1 fruit fly cellular context compared by ENCODE assay signal in genomic region chr3R:22236761-22237160, dm6.
TF ChIP-seq lines count a peak whose summit lies in the region.

No protein-coding gene starts in this region.

TF ChIP-seq in whole organism, embryonic, 481 proteins besides CTCF, POLR2A, EP300 and RAD21 (continued from another document and continues in another):
- no peak for TF ChIP-seq CG18011 (GFP tag; optimal IDR thresholded peaks at IDR 0.05; lab: Kevin White, UChicago)
- TF ChIP-seq CG3407 (GFP tag; optimal IDR thresholded peaks at IDR 0.05; lab: Kevin White, UChicago) = no peak
- no peak for TF ChIP-seq Dip2 (GFP tag; IDR thresholded peaks at IDR 0.05; lab: Robert Waterston, UW)
- no peak for TF ChIP-seq Aef1 (GFP tag; IDR thresholded peaks at IDR 0.05; lab: Robert Waterston, UW)
- no peak for TF ChIP-seq D (optimal IDR thresholded peaks at IDR 0.05; lab: Kevin White, UChicago)
- peak; percentile 71 for TF ChIP-seq D (GFP tag; optimal IDR thresholded peaks at IDR 0.05; lab: Kevin White, UChicago)
- TF ChIP-seq CG15601 (tag; optimal IDR thresholded peaks at IDR 0.05; lab: Kevin White, UChicago) = peak; percentile 39
- TF ChIP-seq dpn (GFP tag; optimal IDR thresholded peaks at IDR 0.05; lab: Kevin White, UChicago) = peak; percentile 14 to 33
- no peak for TF ChIP-seq CG10274 (GFP tag; optimal IDR thresholded peaks at IDR 0.05; lab: Kevin White, UChicago)
- TF ChIP-seq CG1792 (GFP tag; optimal IDR thresholded peaks at IDR 0.05; lab: Kevin White, UChicago) = peak; percentile 43
- TF ChIP-seq fd3F (GFP tag; optimal IDR thresholded peaks at IDR 0.05; lab: Kevin White, UChicago) = no peak
- peak; percentile 43 for TF ChIP-seq Abd-B (GFP tag; optimal IDR thresholded peaks at IDR 0.05; lab: Kevin White, UChicago)
- TF ChIP-seq br (optimal IDR thresholded peaks at IDR 0.05; lab: Kevin White, UChicago) = no peak
- TF ChIP-seq disco-r (GFP tag; optimal IDR thresholded peaks at IDR 0.05; lab: Kevin White, UChicago) = no peak
- peak; percentile 2 for TF ChIP-seq CG8281 (tag; optimal IDR thresholded peaks at IDR 0.05; lab: Kevin White, UChicago)
- TF ChIP-seq zen (tag; optimal IDR thresholded peaks at IDR 0.05; lab: Kevin White, UChicago) = peak; percentile 28
- TF ChIP-seq MTF-1 (GFP tag; optimal IDR thresholded peaks at IDR 0.05; lab: Kevin White, UChicago; ENCODE audit: borderline replicate concordance) = no peak
- no peak for TF ChIP-seq insv (GFP tag; optimal IDR thresholded peaks at IDR 0.05; lab: Kevin White, UChicago)
- no peak for TF ChIP-seq CG11093 (GFP tag; IDR thresholded peaks at IDR 0.05; lab: Robert Waterston, UW)
- no peak for TF ChIP-seq Med (GFP tag; lab: Kevin White, UChicago)
- peak; percentile 71 for TF ChIP-seq CG2712 (tag; optimal IDR thresholded peaks at IDR 0.05; lab: Kevin White, UChicago)
- TF ChIP-seq CG12942 (GFP tag; optimal IDR thresholded peaks at IDR 0.05; lab: Kevin White, UChicago) = no peak
- TF ChIP-seq Taf1 (GFP tag; IDR thresholded peaks at IDR 0.05; lab: Robert Waterston, UW) = no peak
- TF ChIP-seq otp (GFP tag; IDR thresholded peaks at IDR 0.05; lab: Robert Waterston, UW) = no peak; the same call in 2 of the 3 replicates
- no peak for TF ChIP-seq Mad (GFP tag; optimal IDR thresholded peaks at IDR 0.05; lab: Kevin White, UChicago)
- no peak for TF ChIP-seq wor (GFP tag; IDR thresholded peaks at IDR 0.05; lab: Robert Waterston, UW)
- no peak for TF ChIP-seq kah (GFP tag; optimal IDR thresholded peaks at IDR 0.05; lab: Kevin White, UChicago)
- TF ChIP-seq lbe (GFP tag; optimal IDR thresholded peaks at IDR 0.05; lab: Kevin White, UChicago) = no peak
- TF ChIP-seq bab2 (GFP tag; optimal IDR thresholded peaks at IDR 0.05; lab: Kevin White, UChicago) = peak; percentile 26
- no peak for TF ChIP-seq CG12236 (GFP tag; optimal IDR thresholded peaks at IDR 0.05; lab: Kevin White, UChicago)
- TF ChIP-seq CG8388 (GFP tag; optimal IDR thresholded peaks at IDR 0.05; lab: Kevin White, UChicago) = peak; percentile 44
- peak; percentile 31 for TF ChIP-seq CG1529 (GFP tag; optimal IDR thresholded peaks at IDR 0.05; lab: Kevin White, UChicago)
- TF ChIP-seq sug (tag; optimal IDR thresholded peaks at IDR 0.05; lab: Kevin White, UChicago) = peak; percentile 5
- peak; percentile 40; the same call in 1 of the 2 replicates for TF ChIP-seq CG10959 (GFP tag; IDR thresholded peaks at IDR 0.05; lab: Robert Waterston, UW)
- no peak for TF ChIP-seq Tbp (GFP tag; optimal IDR thresholded peaks at IDR 0.05; lab: Kevin White, UChicago)
- TF ChIP-seq Chrac-16 (GFP tag; optimal IDR thresholded peaks at IDR 0.05; lab: Kevin White, UChicago) = peak; percentile 35
- no peak for TF ChIP-seq jumu (GFP tag; optimal IDR thresholded peaks at IDR 0.05; lab: Kevin White, UChicago)
- TF ChIP-seq CG7928 (GFP tag; optimal IDR thresholded peaks at IDR 0.05; lab: Kevin White, UChicago) = no peak
- no peak for TF ChIP-seq Myb (GFP tag; optimal IDR thresholded peaks at IDR 0.05; lab: Kevin White, UChicago)
- no peak for TF ChIP-seq Hr3 (GFP tag; optimal IDR thresholded peaks at IDR 0.05; lab: Kevin White, UChicago)
- TF ChIP-seq BtbVII (GFP tag; optimal IDR thresholded peaks at IDR 0.05; lab: Kevin White, UChicago) = peak; percentile 51
- TF ChIP-seq corto (GFP tag; optimal IDR thresholded peaks at IDR 0.05; lab: Kevin White, UChicago) = no peak
- TF ChIP-seq CG14441 (GFP tag; IDR thresholded peaks at IDR 0.05; lab: Robert Waterston, UW) = 0 out of 2 replicates have a peak, but pooled peaks have one; percentile 15
- TF ChIP-seq sim (GFP tag; IDR thresholded peaks at IDR 0.05; lab: Robert Waterston, UW) = no peak
- no peak; the same call in 1 of the 2 replicates for TF ChIP-seq CG10366 (GFP tag; IDR thresholded peaks at IDR 0.05; lab: Robert Waterston, UW)
- TF ChIP-seq CG6791 (GFP tag; IDR thresholded peaks at IDR 0.05; lab: Robert Waterston, UW; ENCODE audit: partially characterized antibody) = no peak
- peak; percentile 61; the same call in 2 of the 3 replicates for TF ChIP-seq zfh1 (GFP tag; IDR thresholded peaks at IDR 0.05; lab: Robert Waterston, UW)
- TF ChIP-seq YL-1 (GFP tag; optimal IDR thresholded peaks at IDR 0.05; lab: Kevin White, UChicago) = no peak
- no peak for TF ChIP-seq CG16813 (GFP tag; IDR thresholded peaks at IDR 0.05; lab: Robert Waterston, UW; ENCODE audit: partially characterized antibody)
- no peak for TF ChIP-seq CG31388 (GFP tag; optimal IDR thresholded peaks at IDR 0.05; lab: Kevin White, UChicago)
- peak; percentile 87 for TF ChIP-seq abd-A (tag; optimal IDR thresholded peaks at IDR 0.05; lab: Kevin White, UChicago)
- peak; percentile 60 for TF ChIP-seq grau (tag; optimal IDR thresholded peaks at IDR 0.05; lab: Kevin White, UChicago)
- TF ChIP-seq inv (GFP tag; IDR thresholded peaks at IDR 0.05; lab: Robert Waterston, UW; ENCODE audit: partially characterized antibody) = no peak
- TF ChIP-seq CG14014 (GFP tag; IDR thresholded peaks at IDR 0.05; lab: Robert Waterston, UW) = no peak; the same call in 1 of the 2 replicates
- TF ChIP-seq CG12744 (GFP tag; optimal IDR thresholded peaks at IDR 0.05; lab: Kevin White, UChicago) = no peak
- no peak for TF ChIP-seq CG10565 (GFP tag; optimal IDR thresholded peaks at IDR 0.05; lab: Kevin White, UChicago)
- peak; percentile 69 for TF ChIP-seq CG10979 (tag; optimal IDR thresholded peaks at IDR 0.05; lab: Kevin White, UChicago)
- peak; percentile 61 for TF ChIP-seq CG12391 (tag; optimal IDR thresholded peaks at IDR 0.05; lab: Kevin White, UChicago)
- peak; percentile 72 for TF ChIP-seq Fer1 (GFP tag; optimal IDR thresholded peaks at IDR 0.05; lab: Kevin White, UChicago)
- TF ChIP-seq Ada2b (GFP tag; IDR thresholded peaks at IDR 0.05; lab: Robert Waterston, UW) = peak; percentile 43; the same call in 1 of the 2 replicates
- peak; percentile 46 for TF ChIP-seq scrt (GFP tag; optimal IDR thresholded peaks at IDR 0.05; lab: Kevin White, UChicago)
- TF ChIP-seq trh (GFP tag; optimal IDR thresholded peaks at IDR 0.05; lab: Kevin White, UChicago) = no peak
- TF ChIP-seq CG8478 (optimal IDR thresholded peaks at IDR 0.05; lab: Kevin White, UChicago) = no peak
- no peak for TF ChIP-seq pfk (GFP tag; optimal IDR thresholded peaks at IDR 0.05; lab: Kevin White, UChicago)
- 0 out of 2 replicates have a peak, but pooled peaks have one; percentile 10 for TF ChIP-seq ttk (GFP tag; IDR thresholded peaks at IDR 0.05; lab: Robert Waterston, UW)
- no peak for TF ChIP-seq ash1 (GFP tag; optimal IDR thresholded peaks at IDR 0.05; lab: Kevin White, UChicago)
- no peak for TF ChIP-seq CG1832 (GFP tag; optimal IDR thresholded peaks at IDR 0.05; lab: Kevin White, UChicago)
- no peak for TF ChIP-seq jing (GFP tag; optimal IDR thresholded peaks at IDR 0.05; lab: Kevin White, UChicago)
- TF ChIP-seq D19B (GFP tag; optimal IDR thresholded peaks at IDR 0.05; lab: Kevin White, UChicago) = no peak
- no peak for TF ChIP-seq CG32772 (GFP tag; IDR thresholded peaks at IDR 0.05; lab: Robert Waterston, UW)
- TF ChIP-seq her (GFP tag; optimal IDR thresholded peaks at IDR 0.05; lab: Kevin White, UChicago) = peak; percentile 5
- peak; percentile 51 for TF ChIP-seq NfI (GFP tag; optimal IDR thresholded peaks at IDR 0.05; lab: Kevin White, UChicago)
- TF ChIP-seq tll (GFP tag; optimal IDR thresholded peaks at IDR 0.05; lab: Kevin White, UChicago) = no peak
- no peak for TF ChIP-seq Gsc (GFP tag; IDR thresholded peaks at IDR 0.05; lab: Robert Waterston, UW)
- TF ChIP-seq CG6272 (GFP tag; IDR thresholded peaks at IDR 0.05; lab: Robert Waterston, UW) = 0 out of 2 replicates have a peak, but pooled peaks have one; percentile 20
- peak; percentile 57 for TF ChIP-seq Antp (GFP tag; optimal IDR thresholded peaks at IDR 0.05; lab: Kevin White, UChicago)
- peak; percentile 18 for TF ChIP-seq dmrt11E (tag; optimal IDR thresholded peaks at IDR 0.05; lab: Kevin White, UChicago)
- TF ChIP-seq fd102C (GFP tag; optimal IDR thresholded peaks at IDR 0.05; lab: Kevin White, UChicago) = no peak
- peak; percentile 10 for TF ChIP-seq CHES-1-like (GFP tag; optimal IDR thresholded peaks at IDR 0.05; lab: Kevin White, UChicago)
- TF ChIP-seq dysf (GFP tag; IDR thresholded peaks at IDR 0.05; lab: Robert Waterston, UW) = peak; percentile 21; the same call in 1 of the 3 replicates
- TF ChIP-seq dm (GFP tag; optimal IDR thresholded peaks at IDR 0.05; lab: Kevin White, UChicago) = no peak
- TF ChIP-seq Spps (tag; optimal IDR thresholded peaks at IDR 0.05; lab: Kevin White, UChicago) = no peak
- peak; percentile 9 for TF ChIP-seq exex (tag; optimal IDR thresholded peaks at IDR 0.05; lab: Kevin White, UChicago)
- TF ChIP-seq CG6765 (GFP tag; optimal IDR thresholded peaks at IDR 0.05; lab: Kevin White, UChicago) = peak; percentile 16
- TF ChIP-seq zf30C (GFP tag; optimal IDR thresholded peaks at IDR 0.05; lab: Kevin White, UChicago) = peak; percentile 50
- TF ChIP-seq Atf6 (GFP tag; IDR thresholded peaks at IDR 0.05; lab: Robert Waterston, UW) = peak; percentile 54
- TF ChIP-seq CG14667 (GFP tag; IDR thresholded peaks at IDR 0.05; lab: Robert Waterston, UW) = 0 out of 2 replicates have a peak, but pooled peaks have one; percentile 13
- no peak for TF ChIP-seq btn (GFP tag; optimal IDR thresholded peaks at IDR 0.05; lab: Kevin White, UChicago)
- peak; percentile 19 for TF ChIP-seq CG18764 (GFP tag; optimal IDR thresholded peaks at IDR 0.05; lab: Kevin White, UChicago)
- TF ChIP-seq CG7745 (tag; optimal IDR thresholded peaks at IDR 0.05; lab: Kevin White, UChicago) = no peak
- TF ChIP-seq repo (GFP tag; optimal IDR thresholded peaks at IDR 0.05; lab: Kevin White, UChicago) = peak; percentile 12
- TF ChIP-seq tap (tag; optimal IDR thresholded peaks at IDR 0.05; lab: Kevin White, UChicago) = peak; percentile 54
- peak; percentile 63 for TF ChIP-seq phol (tag; optimal IDR thresholded peaks at IDR 0.05; lab: Kevin White, UChicago)
- peak; percentile 21 for TF ChIP-seq CG15696 (tag; optimal IDR thresholded peaks at IDR 0.05; lab: Kevin White, UChicago)
- TF ChIP-seq tgo (GFP tag; IDR thresholded peaks at IDR 0.05; lab: Robert Waterston, UW) = peak; percentile 51; the same call in 2 of the 3 replicates
- no peak for TF ChIP-seq twi (tag; optimal IDR thresholded peaks at IDR 0.05; lab: Kevin White, UChicago)
- TF ChIP-seq CG2116 (GFP tag; optimal IDR thresholded peaks at IDR 0.05; lab: Kevin White, UChicago) = no peak
- no peak for TF ChIP-seq Opbp (GFP tag; IDR thresholded peaks at IDR 0.05; lab: Robert Waterston, UW; ENCODE audit: partially characterized antibody)
- TF ChIP-seq CG4282 (GFP tag; optimal IDR thresholded peaks at IDR 0.05; lab: Kevin White, UChicago) = no peak
- TF ChIP-seq tin (GFP tag; optimal IDR thresholded peaks at IDR 0.05; lab: Kevin White, UChicago) = peak; percentile 44
- TF ChIP-seq CG8944 (GFP tag; optimal IDR thresholded peaks at IDR 0.05; lab: Kevin White, UChicago) = peak; percentile 13
- TF ChIP-seq Bteb2 (GFP tag; optimal IDR thresholded peaks at IDR 0.05; lab: Kevin White, UChicago) = no peak
- TF ChIP-seq Fer2 (tag; optimal IDR thresholded peaks at IDR 0.05; lab: Kevin White, UChicago) = no peak
- peak; percentile 62 for TF ChIP-seq CoRest (tag; optimal IDR thresholded peaks at IDR 0.05; lab: Kevin White, UChicago)
- TF ChIP-seq CG13775 (GFP tag; optimal IDR thresholded peaks at IDR 0.05; lab: Kevin White, UChicago) = no peak
- TF ChIP-seq CG7786 (GFP tag; optimal IDR thresholded peaks at IDR 0.05; lab: Kevin White, UChicago) = peak; percentile 29
- peak; percentile 59 for TF ChIP-seq cwo (GFP tag; optimal IDR thresholded peaks at IDR 0.05; lab: Kevin White, UChicago)
- TF ChIP-seq Bdp1 (GFP tag; optimal IDR thresholded peaks at IDR 0.05; lab: Kevin White, UChicago) = no peak
- no peak for TF ChIP-seq CG12104 (GFP tag; optimal IDR thresholded peaks at IDR 0.05; lab: Kevin White, UChicago)
- TF ChIP-seq D19A (tag; optimal IDR thresholded peaks at IDR 0.05; lab: Kevin White, UChicago) = peak; percentile 65
- peak; percentile 21 for TF ChIP-seq az2 (GFP tag; optimal IDR thresholded peaks at IDR 0.05; lab: Kevin White, UChicago)
- TF ChIP-seq shn (GFP tag; optimal IDR thresholded peaks at IDR 0.05; lab: Kevin White, UChicago) = no peak
- TF ChIP-seq pros (GFP tag; optimal IDR thresholded peaks at IDR 0.05; lab: Kevin White, UChicago) = no peak
- TF ChIP-seq Dfd (GFP tag; optimal IDR thresholded peaks at IDR 0.05; lab: Kevin White, UChicago) = no peak
- no peak for TF ChIP-seq CG34224 (GFP tag; IDR thresholded peaks at IDR 0.05; lab: Robert Waterston, UW; ENCODE audit: partially characterized antibody)
- TF ChIP-seq CG12769 (tag; optimal IDR thresholded peaks at IDR 0.05; lab: Kevin White, UChicago) = peak; percentile 41
- TF ChIP-seq CG17385 (GFP tag; optimal IDR thresholded peaks at IDR 0.05; lab: Kevin White, UChicago) = peak; percentile 34
- no peak for TF ChIP-seq gfzf (GFP tag; optimal IDR thresholded peaks at IDR 0.05; lab: Kevin White, UChicago)
- no peak for TF ChIP-seq mld (GFP tag; IDR thresholded peaks at IDR 0.05; lab: Robert Waterston, UW; ENCODE audit: partially characterized antibody)
- TF ChIP-seq H15 (GFP tag; IDR thresholded peaks at IDR 0.05; lab: Robert Waterston, UW) = no peak
- peak; percentile 81 for TF ChIP-seq CG18599 (GFP tag; optimal IDR thresholded peaks at IDR 0.05; lab: Kevin White, UChicago)
- TF ChIP-seq mirr (GFP tag; optimal IDR thresholded peaks at IDR 0.05; lab: Kevin White, UChicago) = peak; percentile 34
- TF ChIP-seq Hmr (GFP tag; optimal IDR thresholded peaks at IDR 0.05; lab: Kevin White, UChicago) = peak; percentile 68
- TF ChIP-seq CG2199 (GFP tag; IDR thresholded peaks at IDR 0.05; lab: Robert Waterston, UW) = no peak
- peak; percentile 9 for TF ChIP-seq CG2875 (GFP tag; optimal IDR thresholded peaks at IDR 0.05; lab: Kevin White, UChicago)
- peak; percentile 67; the same call in 1 of the 2 replicates for TF ChIP-seq Xrp1 (GFP tag; IDR thresholded peaks at IDR 0.05; lab: Robert Waterston, UW)
- TF ChIP-seq Hey (tag; optimal IDR thresholded peaks at IDR 0.05; lab: Kevin White, UChicago) = peak; percentile 71
- no peak for TF ChIP-seq salm (tag; optimal IDR thresholded peaks at IDR 0.05; lab: Kevin White, UChicago)
- TF ChIP-seq kay (GFP tag; optimal IDR thresholded peaks at IDR 0.05; lab: Kevin White, UChicago) = peak; percentile 24
- no peak for TF ChIP-seq Oaz (GFP tag; IDR thresholded peaks at IDR 0.05; lab: Robert Waterston, UW)
- no peak for TF ChIP-seq TFAM (GFP tag; optimal IDR thresholded peaks at IDR 0.05; lab: Kevin White, UChicago)
- TF ChIP-seq CG2202 (tag; optimal IDR thresholded peaks at IDR 0.05; lab: Kevin White, UChicago) = no peak
- no peak for TF ChIP-seq CG17912 (GFP tag; optimal IDR thresholded peaks at IDR 0.05; lab: Kevin White, UChicago)
- TF ChIP-seq ssp (GFP tag; IDR thresholded peaks at IDR 0.05; lab: Robert Waterston, UW) = 0 out of 2 replicates have a peak, but pooled peaks have one; percentile 22
